Worm (Caenorhabditis elegans) whole organism, young adult: ENCODE measurements around the gene gln-5.

Experiments used
- B0019.2 ChIP-seq: fragments of 200-800 bp; sonication (Bioruptor generic); conservative IDR thresholded peaks from 2 replicates; pipeline ENCODE4 v1.3.6; 2022; ENCODE audit warnings: missing genetic modification reagents, missing genetic modification characterization, missing compliant biosample characterization
- F39B2.1 ChIP-seq: fragments of 200-800 bp; sonication (Bioruptor generic); IDR thresholded peaks from 2 replicates; pipeline ENCODE4 v1.3.6; 2022; ENCODE audit warnings: missing genetic modification reagents, missing genetic modification characterization, missing compliant biosample characterization
- F57C9.4 ChIP-seq: sonication (generic microtip); optimal IDR thresholded peaks from 2 replicates; lab custom pipeline; 2017; ENCODE audit warnings: mild to moderate bottlenecking, missing genetic modification characterization, missing compliant biosample characterization
- Y53G8AR.9 ChIP-seq: fragments of 200-800 bp; sonication (Bioruptor generic); conservative IDR thresholded peaks from 2 replicates; pipeline ENCODE4 v1.3.6; 2022; ENCODE audit warnings: missing genetic modification reagents, missing genetic modification characterization, missing compliant biosample characterization
- Y79H2A.3 ChIP-seq: fragments of 200-800 bp; sonication (Bioruptor generic); conservative IDR thresholded peaks from 2 replicates; pipeline ENCODE4 v1.3.6; 2022; ENCODE audit warnings: missing genetic modification reagents, missing genetic modification characterization, missing compliant biosample characterization
- Y95B8A.8 ChIP-seq: fragments of 200-800 bp; sonication (Bioruptor generic); IDR thresholded peaks from 2 replicates; pipeline ENCODE4 v1.3.6; 2022; ENCODE audit warnings: missing genetic modification reagents, missing genetic modification characterization, missing compliant biosample characterization
- ama-1 ChIP-seq, 3 experiments: fragments of 150-350 bp in 1 of 3; sonication (generic microtip) in 2 of 3; optimal IDR thresholded peaks; 2 replicates each; lab custom pipeline; 2014 to 2018; ENCODE audit warnings: missing biosample characterization in 2 of 3, missing genetic modification characterization in 2 of 3, missing genetic modification reagents in 2 of 3
- aptf-2 ChIP-seq: fragments of 200-800 bp; sonication (Bioruptor generic); conservative IDR thresholded peaks from 2 replicates; pipeline ENCODE4 v1.3.6; 2022; ENCODE audit warnings: missing genetic modification reagents, missing genetic modification characterization, missing compliant biosample characterization
- atf-7 ChIP-seq: sonication (generic microtip); optimal IDR thresholded peaks from 2 replicates; lab custom pipeline; 2017; ENCODE audit warnings: mild to moderate bottlenecking, missing genetic modification characterization, missing compliant biosample characterization
- attf-3 ChIP-seq: fragments of 200-800 bp; sonication (Bioruptor generic); conservative IDR thresholded peaks from 2 replicates; pipeline ENCODE4 v1.3.6; 2022; ENCODE audit warnings: missing genetic modification reagents, missing genetic modification characterization, missing compliant biosample characterization
- attf-5 ChIP-seq: fragments of 200-800 bp; sonication (Bioruptor generic); optimal IDR thresholded peaks from 2 replicates; lab custom pipeline; 2018; ENCODE audit warnings: mild to moderate bottlenecking, missing genetic modification characterization, missing compliant biosample characterization
- attf-6 ChIP-seq: fragments of 200-800 bp; sonication (Bioruptor generic); IDR thresholded peaks from 2 replicates; pipeline ENCODE4 v1.3.6; 2022; ENCODE audit warnings: missing genetic modification reagents, missing genetic modification characterization, missing compliant biosample characterization
- ccch-3 ChIP-seq: fragments of 200-800 bp; sonication (Bioruptor generic); optimal IDR thresholded peaks from 2 replicates; lab custom pipeline; 2018; ENCODE audit warnings: mild to moderate bottlenecking, missing genetic modification characterization, missing compliant biosample characterization
- ceh-100 ChIP-seq: fragments of 200-800 bp; sonication (Bioruptor generic); IDR thresholded peaks from 2 replicates; pipeline ENCODE4 v1.3.6; 2022; ENCODE audit warnings: missing genetic modification reagents, missing genetic modification characterization, missing compliant biosample characterization
- ceh-58 ChIP-seq: fragments of 200-800 bp; sonication (Bioruptor generic); IDR thresholded peaks from 2 replicates; pipeline ENCODE4 v1.3.6; 2022; ENCODE audit warnings: missing genetic modification characterization, missing compliant biosample characterization
- ceh-91 ChIP-seq: fragments of 200-800 bp; sonication (Bioruptor generic); IDR thresholded peaks from 2 replicates; pipeline ENCODE4 v1.3.6; 2022; ENCODE audit warnings: missing genetic modification reagents, missing genetic modification characterization, missing compliant biosample characterization
- die-1 ChIP-seq: sonication (generic microtip); optimal IDR thresholded peaks from 2 replicates; lab custom pipeline; 2016; ENCODE audit warnings: missing genotype, mild to moderate bottlenecking, missing genetic modification characterization, missing compliant biosample characterization
- egl-44 ChIP-seq: fragments of 200-800 bp; sonication (Bioruptor generic); IDR thresholded peaks from 2 replicates; pipeline ENCODE4 v1.3.6; 2022; ENCODE audit warnings: missing genetic modification reagents, missing genetic modification characterization, missing compliant biosample characterization
- egrh-3 ChIP-seq: fragments of 200-800 bp; sonication (Bioruptor generic); IDR thresholded peaks from 2 replicates; pipeline ENCODE4 v1.3.6; 2022; ENCODE audit warnings: missing genetic modification reagents, missing genetic modification characterization, missing compliant biosample characterization
- fkh-3 ChIP-seq: sonication (generic microtip); optimal IDR thresholded peaks from 2 replicates; lab custom pipeline; 2016; ENCODE audit warnings: mild to moderate bottlenecking, missing genetic modification characterization, missing compliant biosample characterization
- gei-17 ChIP-seq: fragments of 200-800 bp; sonication (Bioruptor generic); optimal IDR thresholded peaks from 2 replicates; lab custom pipeline; 2018; ENCODE audit warnings: mild to moderate bottlenecking, missing genetic modification characterization, missing compliant biosample characterization
- hsf-1 ChIP-seq: fragments of 200-800 bp; sonication (Bioruptor generic); IDR thresholded peaks from 2 replicates; pipeline ENCODE4 v1.3.6; 2022; ENCODE audit warnings: missing genetic modification reagents, missing genetic modification characterization, missing compliant biosample characterization
- let-526 ChIP-seq: fragments of 200-800 bp; sonication (Bioruptor generic); IDR thresholded peaks from 2 replicates; pipeline ENCODE4 v1.3.6; 2022; ENCODE audit warnings: missing genetic modification reagents, missing genetic modification characterization, missing compliant biosample characterization
- lin-54 ChIP-seq: fragments of 200-800 bp; sonication (Bioruptor generic); optimal IDR thresholded peaks from 2 replicates; lab custom pipeline; 2018; ENCODE audit warnings: mild to moderate bottlenecking, missing genetic modification characterization, missing compliant biosample characterization
- lsl-1 ChIP-seq: fragments of 200-800 bp; sonication (Bioruptor generic); optimal IDR thresholded peaks from 2 replicates; lab custom pipeline; 2018; ENCODE audit warnings: mild to moderate bottlenecking, missing genetic modification characterization, moderate library complexity, missing compliant biosample characterization
- madf-10 ChIP-seq: sonication (generic microtip); optimal IDR thresholded peaks from 2 replicates; lab custom pipeline; 2016; ENCODE audit warnings: mild to moderate bottlenecking, missing genetic modification characterization, missing compliant biosample characterization
- madf-6 ChIP-seq: fragments of 200-800 bp; sonication (Bioruptor generic); IDR thresholded peaks from 2 replicates; pipeline ENCODE4 v1.3.6; 2022; ENCODE audit warnings: missing genetic modification reagents, missing genetic modification characterization, missing compliant biosample characterization
- mel-28 ChIP-seq: sonication (generic microtip); optimal IDR thresholded peaks from 2 replicates; lab custom pipeline; 2016; ENCODE audit warnings: borderline replicate concordance, mild to moderate bottlenecking, missing genetic modification characterization, missing compliant biosample characterization
- mes-4 ChIP-seq: sonication (generic microtip); optimal IDR thresholded peaks from 2 replicates; lab custom pipeline; 2016; ENCODE audit warnings: missing genotype, missing genetic modification characterization, missing compliant biosample characterization
- nhr-179 ChIP-seq: sonication (generic microtip); optimal IDR thresholded peaks from 2 replicates; lab custom pipeline; 2016; ENCODE audit warnings: mild to moderate bottlenecking, missing genetic modification characterization, missing compliant biosample characterization
- pbrm-1 ChIP-seq: fragments of 200-800 bp; sonication (Bioruptor generic); IDR thresholded peaks from 2 replicates; pipeline ENCODE4 v1.3.6; 2022; ENCODE audit warnings: missing genetic modification reagents, missing genetic modification characterization, missing compliant biosample characterization
- rcor-1 ChIP-seq: fragments of 200-800 bp; sonication (Bioruptor generic); IDR thresholded peaks from 2 replicates; pipeline ENCODE4 v1.3.6; 2022; ENCODE audit warnings: missing genetic modification reagents, missing genetic modification characterization, missing compliant biosample characterization
- rpc-1 ChIP-seq, 2 experiments: fragments of 150-350 bp in 1 of 2; sonication (generic microtip) in 1 of 2; optimal IDR thresholded peaks; 2 replicates each; lab custom pipeline; 2014 to 2018; ENCODE audit warnings: missing biosample characterization in 1 of 2, missing genetic modification characterization in 1 of 2, missing genetic modification reagents in 1 of 2, missing genotype in 1 of 2
- sea-2 ChIP-seq: fragments of 200-800 bp; sonication (Bioruptor generic); IDR thresholded peaks from 2 replicates; pipeline ENCODE4 v1.3.6; 2022; ENCODE audit warnings: missing genetic modification characterization, missing compliant biosample characterization
- snpc-1.1 ChIP-seq: sonication (generic microtip); optimal IDR thresholded peaks from 2 replicates; lab custom pipeline; 2017; ENCODE audit warnings: missing genetic modification characterization, mild to moderate bottlenecking, missing compliant biosample characterization, antibody characterized with exemption, moderate library complexity, missing genotype, missing genetic modification reagents; ENCODE audit not compliant: insufficient read depth
- snpc-1.3 ChIP-seq: sonication (generic microtip); optimal IDR thresholded peaks from 2 replicates; lab custom pipeline; 2017; ENCODE audit warnings: missing genetic modification characterization, mild to moderate bottlenecking, missing compliant biosample characterization, antibody characterized with exemption, moderate library complexity, missing genotype, missing genetic modification reagents; ENCODE audit not compliant: insufficient read depth
- snpc-3.4 ChIP-seq: sonication (generic microtip); optimal IDR thresholded peaks from 2 replicates; lab custom pipeline; 2017; ENCODE audit warnings: missing genetic modification characterization, mild to moderate bottlenecking, missing compliant biosample characterization, antibody characterized with exemption, moderate library complexity, missing genotype, missing genetic modification reagents
- snpc-4 ChIP-seq, 5 experiments: fragments of 150-350 bp in 1 of 5; sonication (generic microtip) in 4 of 5; optimal IDR thresholded peaks; 2 replicates each; lab custom pipeline; 2014 to 2018; ENCODE audit warnings: missing genetic modification characterization in 5 of 5, missing biosample characterization in 3 of 5, antibody characterized with exemption in 2 of 5, mild to moderate bottlenecking in 2 of 5, missing compliant biosample characterization in 2 of 5, missing genotype in 2 of 5, moderate library complexity in 2 of 5, missing genetic modification reagents in 1 of 5
- somi-1 ChIP-seq: fragments of 200-800 bp; sonication (Bioruptor generic); optimal IDR thresholded peaks from 2 replicates; lab custom pipeline; 2018; ENCODE audit warnings: mild to moderate bottlenecking, missing genetic modification characterization, missing compliant biosample characterization
- zim-3 ChIP-seq: sonication (generic microtip); optimal IDR thresholded peaks from 2 replicates; lab custom pipeline; 2017; ENCODE audit warnings: mild to moderate bottlenecking, missing genetic modification characterization, moderate library complexity, missing compliant biosample characterization
- ztf-22 ChIP-seq: fragments of 200-800 bp; sonication (Bioruptor generic); optimal IDR thresholded peaks from 2 replicates; lab custom pipeline; 2018; ENCODE audit warnings: mild to moderate bottlenecking, missing genetic modification characterization, moderate library complexity, missing compliant biosample characterization
- ztf-25 ChIP-seq: fragments of 200-800 bp; sonication (Bioruptor generic); IDR thresholded peaks from 2 replicates; pipeline ENCODE4 v1.3.6; 2022; ENCODE audit warnings: missing genetic modification reagents, missing genetic modification characterization, missing compliant biosample characterization
- ztf-26 ChIP-seq: sonication (generic microtip); optimal IDR thresholded peaks from 2 replicates; lab custom pipeline; 2017; ENCODE audit warnings: missing genetic modification characterization, missing compliant biosample characterization
- ztf-6 ChIP-seq: fragments of 200-800 bp; sonication (Bioruptor generic); IDR thresholded peaks from 2 replicates; pipeline ENCODE4 v1.3.6; 2022; ENCODE audit warnings: missing genetic modification reagents, missing genetic modification characterization, missing compliant biosample characterization

The gln-5 gene

DNA sequence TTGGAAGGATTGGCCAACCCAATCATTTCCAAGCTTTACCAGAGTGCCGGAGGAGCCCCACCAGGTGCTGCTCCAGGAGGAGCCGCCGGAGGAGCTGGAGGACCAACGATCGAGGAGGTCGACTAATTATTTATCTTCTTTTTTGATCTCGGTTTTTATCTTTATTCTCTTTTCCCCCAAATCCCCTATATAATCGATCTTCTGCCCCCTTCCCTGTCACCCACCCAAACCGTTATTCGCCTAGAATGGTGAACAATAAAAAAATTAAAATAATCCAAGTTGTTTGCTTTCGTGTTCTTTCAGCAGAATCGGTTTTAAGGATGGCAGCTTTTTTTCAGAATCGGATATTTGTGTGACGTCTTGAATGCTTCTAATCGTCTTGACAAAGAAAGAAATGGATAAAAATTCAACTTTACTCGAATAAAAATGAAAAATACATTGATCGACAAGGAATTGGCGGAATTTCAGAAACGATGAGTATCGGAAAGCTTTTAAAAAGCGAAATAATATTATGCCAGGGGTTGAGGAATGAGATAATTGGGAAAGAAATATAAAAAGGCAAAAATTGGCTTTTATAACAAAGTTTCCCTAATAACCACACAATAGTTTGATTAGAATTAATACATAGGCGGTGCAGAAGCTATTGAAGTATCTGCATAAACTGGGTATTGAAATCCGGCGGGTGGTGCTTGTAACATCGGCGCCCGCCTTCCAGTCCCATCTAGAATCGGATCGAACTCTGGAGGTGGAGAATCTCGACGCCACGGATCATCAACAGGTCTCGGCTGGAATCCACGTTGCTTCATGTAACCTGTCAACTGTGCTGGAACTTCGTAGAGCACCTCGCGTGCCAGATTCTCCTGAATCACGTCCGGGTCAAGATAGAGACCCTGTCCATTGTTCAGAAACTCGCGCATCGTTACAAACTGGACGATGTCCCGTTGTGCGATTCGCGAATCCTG lies 7.9 kb upstream of the gln-5 start (continued):
- TF ChIP-seq ztf-25 (GFP tag; lab: Robert Waterston, UW) (no peak), snpc-1.3 (peak; percentile 95), mes-4 (peak; percentile 13), ztf-26 (tag; lab: Kevin White, UChicago) (peak; percentile 59), pbrm-1 (GFP tag; lab: Robert Waterston, UW) (peak; percentile 79), lsl-1 (peak; percentile 65), attf-5 (peak; percentile 72), madf-6 (GFP tag; lab: Robert Waterston, UW) (peak; percentile 76), F39B2.1 (GFP tag; lab: Robert Waterston, UW) (peak; percentile 87), ama-1 (optimal IDR thresholded peaks at IDR 0.05; lab: Kevin White, UChicago) (peak; percentile 99), ama-1 (GFP tag; optimal IDR thresholded peaks at IDR 0.05; lab: Kevin White, UChicago) (peak; percentile 89 to 95), madf-10 (tag; lab: Kevin White, UChicago) (peak; percentile 61), mel-28 (tag; lab: Kevin White, UChicago) (peak; percentile 49), Y95B8A.8 (GFP tag; lab: Robert Waterston, UW) (0 out of 2 replicates have a peak, but pooled peaks have one; percentile 78), lin-54 (GFP tag; lab: Kevin White, UChicago) (peak; percentile 88), fkh-3 (tag; lab: Kevin White, UChicago) (peak; percentile 33), sea-2 (GFP tag; lab: Robert Waterston, UW) (no peak), snpc-3.4 (tag; lab: Kevin White, UChicago) (peak; percentile 91), ccch-3 (GFP tag; lab: Kevin White, UChicago) (peak; percentile 64), ceh-100 (GFP tag; lab: Robert Waterston, UW) (peak; percentile 79; the same call in 1 of the 2 replicates), die-1 (tag; lab: Kevin White, UChicago) (peak; percentile 58), let-526 (0 out of 2 replicates have a peak, but pooled peaks have one; percentile 13), egl-44 (peak; percentile 56; the same call in 1 of the 2 replicates), snpc-4 (GFP tag; optimal IDR thresholded peaks at IDR 0.05; lab: Kevin White, UChicago) (peak; percentile 69), snpc-4 (tag; optimal IDR thresholded peaks at IDR 0.05; lab: Kevin White, UChicago) (peak; percentile 69 to 93 (median 79)), aptf-2 (GFP tag; lab: Robert Waterston, UW) (no peak), hsf-1 (GFP tag; lab: Robert Waterston, UW) (peak; percentile 91), Y53G8AR.9 (GFP tag; lab: Robert Waterston, UW) (peak; percentile 97), zim-3 (peak; percentile 88), ztf-22 (GFP tag; lab: Kevin White, UChicago) (peak; percentile 80), egrh-3 (GFP tag; lab: Robert Waterston, UW) (peak; percentile 88), F57C9.4 (peak; percentile 65), attf-6 (GFP tag; lab: Robert Waterston, UW) (peak; percentile 97), ceh-58 (GFP tag; lab: Robert Waterston, UW) (peak; percentile 89; the same call in 1 of the 2 replicates), somi-1 (GFP tag; lab: Kevin White, UChicago) (peak; percentile 43), atf-7 (tag; lab: Kevin White, UChicago) (peak; percentile 94), rcor-1 (peak; percentile 84), B0019.2 (GFP tag; lab: Robert Waterston, UW) (peak; percentile 27; the same call in 1 of the 2 replicates), snpc-1.1 (tag; lab: Kevin White, UChicago) (peak; percentile 72), ceh-91 (GFP tag; lab: Robert Waterston, UW) (no peak; the same call in 1 of the 2 replicates), rpc-1 (optimal IDR thresholded peaks at IDR 0.05; lab: Kevin White, UChicago) (no peak), rpc-1 (tag; optimal IDR thresholded peaks at IDR 0.05; lab: Kevin White, UChicago) (no peak), gei-17 (GFP tag; lab: Kevin White, UChicago) (peak; percentile 81), attf-3 (GFP tag; lab: Robert Waterston, UW) (no peak), Y79H2A.3 (GFP tag; lab: Robert Waterston, UW) (no peak), ztf-6 (GFP tag; lab: Robert Waterston, UW) (peak; percentile 27; the same call in 1 of the 2 replicates), nhr-179 (tag; lab: Kevin White, UChicago) (no peak)
